Worm (Caenorhabditis elegans) whole organism, L4/young adult: ENCODE measurements around the gene F13A2.10.

Experiments
- W03F9.2 ChIP-seq: fragments of 150-350 bp; optimal IDR thresholded peaks from 2 replicates; lab custom pipeline; 2014; ENCODE audit warnings: missing biosample characterization, missing genetic modification characterization
- dao-5 ChIP-seq: sonication (generic microtip); optimal IDR thresholded peaks from 2 replicates; lab custom pipeline; 2016; ENCODE audit warnings: missing genotype, missing genetic modification characterization, moderate library complexity, missing compliant biosample characterization
- him-1 ChIP-seq: sonication (generic microtip); optimal IDR thresholded peaks from 2 replicates; lab custom pipeline; 2016; ENCODE audit warnings: missing genotype, missing genetic modification reagents, missing genetic modification characterization, missing compliant biosample characterization

ce11 chrV:4377622-4378021 is 8.5 kb downstream of the F13A2.10 start, which contains the start of gene F32D1.8:
- TF ChIP-seq W03F9.2 (tag; lab: Kevin White, UChicago), result no peak
- TF ChIP-seq dao-5, result no peak
- TF ChIP-seq him-1, result no peak
